Fruit fly (Drosophila melanogaster): ENCODE data around the gene CG15387.

The CG15387 gene

DNA sequence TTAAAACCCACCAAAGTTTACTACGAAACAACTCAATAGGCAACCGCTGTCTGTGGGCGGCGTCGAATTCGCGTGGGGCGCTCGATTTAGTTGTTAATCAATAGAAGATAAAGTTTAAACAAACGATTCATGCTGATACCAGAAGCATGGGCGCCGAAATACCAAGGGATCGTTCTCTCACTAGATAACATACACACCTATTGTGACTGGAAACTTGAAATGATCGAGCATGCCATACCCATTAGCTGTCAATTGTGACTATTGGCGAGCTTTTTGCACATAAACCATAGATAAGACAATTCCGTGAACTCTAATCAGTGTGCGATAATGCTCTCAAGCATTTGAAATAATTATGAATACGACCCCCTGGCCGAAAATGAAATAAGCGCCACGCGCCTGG is 46.7 kb downstream of the CG15387 start (continued):
- TF ChIP-seq btn (GFP tag; optimal IDR thresholded peaks at IDR 0.05), result peak; percentile 56
- peak; percentile 75 for TF ChIP-seq CG31224 (GFP tag; IDR thresholded peaks at IDR 0.05)
- TF ChIP-seq CG10543 (GFP tag; optimal IDR thresholded peaks at IDR 0.05), result peak; percentile 29
- peak; percentile 74 for TF ChIP-seq tap (tag; optimal IDR thresholded peaks at IDR 0.05)
- peak; percentile 46 for TF ChIP-seq Nf-YB (GFP tag; optimal IDR thresholded peaks at IDR 0.05)
- TF ChIP-seq kah (GFP tag; optimal IDR thresholded peaks at IDR 0.05), result peak; percentile 39
- TF ChIP-seq luna (GFP tag; optimal IDR thresholded peaks at IDR 0.05), result peak; percentile 21
- TF ChIP-seq nerfin-2 (GFP tag; IDR thresholded peaks at IDR 0.05; ENCODE audit: partially characterized antibody), result no peak
- peak; percentile 80 for TF ChIP-seq CG13424 (tag; optimal IDR thresholded peaks at IDR 0.05)
- TF ChIP-seq Ptx1 (GFP tag; IDR thresholded peaks at IDR 0.05), result peak; percentile 83
- 0 out of 2 replicates have a peak, but pooled peaks have one; percentile 6 for TF ChIP-seq CG8765 (GFP tag; IDR thresholded peaks at IDR 0.05)
- TF ChIP-seq CG1602 (GFP tag; optimal IDR thresholded peaks at IDR 0.05), result peak; percentile 40
- peak; percentile 19 for TF ChIP-seq Six4 (GFP tag; optimal IDR thresholded peaks at IDR 0.05)
- peak; percentile 86 for TF ChIP-seq Rfx (GFP tag; IDR thresholded peaks at IDR 0.05)
- TF ChIP-seq trh (GFP tag; optimal IDR thresholded peaks at IDR 0.05), result peak; percentile 54
- TF ChIP-seq CG11456 (GFP tag; IDR thresholded peaks at IDR 0.05), result peak; percentile 72; the same call in 2 of the 3 replicates
- TF ChIP-seq shn (GFP tag; optimal IDR thresholded peaks at IDR 0.05), result peak; percentile 86
- TF ChIP-seq wor (GFP tag; IDR thresholded peaks at IDR 0.05), result peak; percentile 62
- peak; percentile 16 for TF ChIP-seq CG15601 (tag; optimal IDR thresholded peaks at IDR 0.05)
- no peak for TF ChIP-seq corto (GFP tag; optimal IDR thresholded peaks at IDR 0.05)
- TF ChIP-seq CG13296 (GFP tag; optimal IDR thresholded peaks at IDR 0.05), result peak; percentile 58
- peak; percentile 71 for TF ChIP-seq Hsf (GFP tag; optimal IDR thresholded peaks at IDR 0.05)
- TF ChIP-seq Side (GFP tag; optimal IDR thresholded peaks at IDR 0.05), result peak; percentile 74
- TF ChIP-seq CG14050 (GFP tag; IDR thresholded peaks at IDR 0.05), result peak; percentile 47
- TF ChIP-seq E2f2 (GFP tag; IDR thresholded peaks at IDR 0.05), result peak; percentile 43; the same call in 1 of the 2 replicates
- peak; percentile 66 for TF ChIP-seq Abd-B (GFP tag; optimal IDR thresholded peaks at IDR 0.05)
- TF ChIP-seq exex (tag; optimal IDR thresholded peaks at IDR 0.05), result peak; percentile 89
- no peak for TF ChIP-seq Dfd (GFP tag; optimal IDR thresholded peaks at IDR 0.05)
- peak; percentile 78 for TF ChIP-seq CG7839 (tag; optimal IDR thresholded peaks at IDR 0.05)
- TF ChIP-seq CG12659 (GFP tag; optimal IDR thresholded peaks at IDR 0.05), result peak; percentile 70
- TF ChIP-seq Sox102F (GFP tag; optimal IDR thresholded peaks at IDR 0.05), result peak; percentile 89
- peak; percentile 99 for TF ChIP-seq sug (tag; optimal IDR thresholded peaks at IDR 0.05)
- TF ChIP-seq ERR (GFP tag; optimal IDR thresholded peaks at IDR 0.05), result peak; percentile 68
- peak; percentile 11 for TF ChIP-seq CG18011 (GFP tag; optimal IDR thresholded peaks at IDR 0.05)
- peak; percentile 21 for TF ChIP-seq Ets97D (GFP tag; optimal IDR thresholded peaks at IDR 0.05)
- peak; percentile 76 for TF ChIP-seq row (GFP tag; IDR thresholded peaks at IDR 0.05)
- peak; percentile 48 for TF ChIP-seq CG18476 (GFP tag; optimal IDR thresholded peaks at IDR 0.05)
- TF ChIP-seq CG6765 (GFP tag; optimal IDR thresholded peaks at IDR 0.05), result peak; percentile 58
- peak; percentile 73 for TF ChIP-seq E2f1 (GFP tag; IDR thresholded peaks at IDR 0.05)
- TF ChIP-seq grn (GFP tag; optimal IDR thresholded peaks at IDR 0.05), result peak; percentile 45
- TF ChIP-seq nom (GFP tag; optimal IDR thresholded peaks at IDR 0.05), result no peak
- peak; percentile 54 for TF ChIP-seq CG6813 (GFP tag; optimal IDR thresholded peaks at IDR 0.05)
- TF ChIP-seq NfI (GFP tag; optimal IDR thresholded peaks at IDR 0.05), result peak; percentile 74
- no peak for TF ChIP-seq sens-2 (GFP tag; IDR thresholded peaks at IDR 0.05)
- no peak for TF ChIP-seq CG17328 (GFP tag; IDR thresholded peaks at IDR 0.05)
- TF ChIP-seq schlank (tag; optimal IDR thresholded peaks at IDR 0.05), result peak; percentile 48
- TF ChIP-seq da (GFP tag; optimal IDR thresholded peaks at IDR 0.05), result no peak
- TF ChIP-seq CG6272 (GFP tag; IDR thresholded peaks at IDR 0.05), result peak; percentile 72
- peak; percentile 68 for TF ChIP-seq Mrtf (GFP tag; IDR thresholded peaks at IDR 0.05)
- no peak for TF ChIP-seq MESR4 (GFP tag; optimal IDR thresholded peaks at IDR 0.05)
- no peak for TF ChIP-seq CG34224 (GFP tag; IDR thresholded peaks at IDR 0.05; ENCODE audit: partially characterized antibody)

Measured in whole organism, embryonic.